Fruit fly (Drosophila melanogaster) S2 (cell line): ENCODE results near the gene Samuel.

Experiments
- CG8478 ChIP-seq: fragments of >200 bp; optimal IDR thresholded peaks from 2 replicates; lab custom pipeline; 2018
- CTCF ChIP-seq, 2 experiments: fragments of >200 bp; optimal IDR thresholded peaks; 2 replicates each; lab custom pipeline; 2018

dm6 chr2L:11037583-11038517, 28.9 kb downstream of the Samuel start:
- TF ChIP-seq CG8478 (lab: Kevin White, UChicago) (no peak), CTCF (optimal IDR thresholded peaks at IDR 0.05; lab: Kevin White, UChicago) (no peak)
